Worm (Caenorhabditis elegans): Measurements from ENCODE around the gene C16C8.5.
A peak's percentile ranks its signal among the peaks of the same experiment; 100 is the strongest.

Gene C16C8.5

DNA sequence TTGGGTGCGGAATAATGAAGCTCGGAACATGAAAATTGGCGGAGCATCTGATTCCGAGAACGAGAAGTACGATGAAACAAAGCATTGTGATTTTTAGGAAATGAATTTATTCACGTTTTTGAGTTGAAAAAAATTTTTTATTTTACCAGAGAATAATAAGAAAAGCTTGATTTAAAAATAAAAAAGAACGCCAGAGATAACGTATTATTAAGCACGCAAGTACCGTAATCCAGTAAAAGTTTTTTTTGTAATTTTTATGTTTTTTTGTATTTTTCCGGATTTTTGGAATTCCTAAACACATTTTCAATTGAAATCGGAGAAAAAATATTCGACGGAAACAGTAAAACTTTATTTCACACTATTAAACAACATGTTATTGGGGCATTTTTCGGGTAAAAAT lies 2.0 kb downstream of the C16C8.5 start, which contains the start of gene C16C8.22:
Gene C16C8.22 (minus strand): TSS at position 101 of the 400 bp plus-strand sequence.
- TF ChIP-seq unc-120 (tag; optimal IDR thresholded peaks at IDR 0.05; ENCODE audit: poor library complexity, severe bottlenecking) (no peak), drap-1 (GFP tag; optimal IDR thresholded peaks at IDR 0.05) (no peak), nhr-12 (tag; optimal IDR thresholded peaks at IDR 0.05) (no peak), zip-8 (tag; optimal IDR thresholded peaks at IDR 0.05) (no peak), ceh-39 (tag; optimal IDR thresholded peaks at IDR 0.05) (no peak), lin-32 (GFP tag; optimal IDR thresholded peaks at IDR 0.05) (no peak), ces-1 (GFP tag; optimal IDR thresholded peaks at IDR 0.05) (no peak)

DNA sequence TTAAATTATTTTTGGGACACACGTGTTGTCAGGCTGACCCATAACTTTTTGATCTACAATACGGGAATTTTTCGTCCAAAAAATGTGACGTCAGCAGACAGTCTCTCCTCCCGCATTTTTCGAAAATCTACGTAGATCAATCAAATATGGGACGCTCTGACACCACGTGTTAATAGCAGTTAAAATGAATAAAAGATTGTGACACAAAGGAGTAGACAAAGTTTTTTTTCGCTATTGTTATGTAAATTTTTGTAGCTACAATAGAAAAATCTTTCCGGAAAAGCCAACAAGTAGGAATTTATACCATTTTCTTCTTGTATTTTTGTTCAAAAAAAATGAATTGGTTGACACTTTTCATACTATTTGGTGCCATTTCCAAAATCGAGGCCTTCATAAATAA lies 3.8 kb downstream of the C16C8.5 start, which contains the start of gene C16C8.27:
Gene C16C8.27 (plus strand): TSS at position 301 of the 400 bp plus-strand sequence.
- TF ChIP-seq nhr-28 (tag; optimal IDR thresholded peaks at IDR 0.05) (no peak), drap-1 (GFP tag; optimal IDR thresholded peaks at IDR 0.05) (no peak), M03D4.4 (tag; optimal IDR thresholded peaks at IDR 0.05) (no peak), ceh-43 (GFP tag; optimal IDR thresholded peaks at IDR 0.05) (no peak), mls-2 (tag; optimal IDR thresholded peaks at IDR 0.05) (no peak), unc-120 (tag; optimal IDR thresholded peaks at IDR 0.05; ENCODE audit: poor library complexity, severe bottlenecking) (no peak), unc-62 (GFP tag; optimal IDR thresholded peaks at IDR 0.05) (no peak), ceh-83 (GFP tag; optimal IDR thresholded peaks at IDR 0.05) (no peak), mab-5 (tag; optimal IDR thresholded peaks at IDR 0.05) (no peak), snpc-4 (tag; optimal IDR thresholded peaks at IDR 0.05) (no peak), ceh-39 (tag; optimal IDR thresholded peaks at IDR 0.05) (no peak), elt-3 (tag; optimal IDR thresholded peaks at IDR 0.05) (no peak), zip-8 (tag; optimal IDR thresholded peaks at IDR 0.05) (no peak), nhr-237 (tag; optimal IDR thresholded peaks at IDR 0.05) (no peak), sem-2 (GFP tag; optimal IDR thresholded peaks at IDR 0.05) (no peak), blmp-1 (tag; optimal IDR thresholded peaks at IDR 0.05) (no peak)

- TF ChIP-seq lin-13 (tag; optimal IDR thresholded peaks at IDR 0.05), result no peak
- no peak for TF ChIP-seq sem-2 (GFP tag; optimal IDR thresholded peaks at IDR 0.05)
- TF ChIP-seq nhr-28 (tag; optimal IDR thresholded peaks at IDR 0.05), result no peak
- no peak for TF ChIP-seq ceh-43 (GFP tag; optimal IDR thresholded peaks at IDR 0.05)
- TF ChIP-seq hlh-1 (tag; optimal IDR thresholded peaks at IDR 0.05), result no peak
- no peak for TF ChIP-seq ceh-83 (GFP tag; optimal IDR thresholded peaks at IDR 0.05)
- no peak for TF ChIP-seq pha-4 (tag; optimal IDR thresholded peaks at IDR 0.05)
- TF ChIP-seq lsy-2 (tag; optimal IDR thresholded peaks at IDR 0.05), result no peak
- TF ChIP-seq elt-1 (tag; optimal IDR thresholded peaks at IDR 0.05; ENCODE audit: borderline replicate concordance, insufficient read depth), result no peak
- no peak for TF ChIP-seq unc-120 (tag; optimal IDR thresholded peaks at IDR 0.05; ENCODE audit: poor library complexity, severe bottlenecking)
- no peak for TF ChIP-seq M03D4.4 (tag; optimal IDR thresholded peaks at IDR 0.05)
- TF ChIP-seq unc-62 (GFP tag; optimal IDR thresholded peaks at IDR 0.05), result no peak
- no peak for TF ChIP-seq lin-32 (GFP tag; optimal IDR thresholded peaks at IDR 0.05)
- TF ChIP-seq nhr-76 (tag; optimal IDR thresholded peaks at IDR 0.05), result no peak
- no peak for TF ChIP-seq sptf-1 (tag; optimal IDR thresholded peaks at IDR 0.05)
- TF ChIP-seq unc-39 (tag; optimal IDR thresholded peaks at IDR 0.05), result no peak
- TF ChIP-seq ceh-39 (tag; optimal IDR thresholded peaks at IDR 0.05), result no peak
- no peak for TF ChIP-seq blmp-1 (tag; optimal IDR thresholded peaks at IDR 0.05)
Observed at ce11 chrII:3440641-3440926, 4.6 kb downstream of the C16C8.5 start, which contains the start of gene C16C8.17. C16C8.17 (plus strand) TSS chrII:3440827.

ce11 chrII:3439842-3440640 lies 5.1 kb downstream of the C16C8.5 start:
- no peak for TF ChIP-seq tbx-8 (GFP tag; optimal IDR thresholded peaks at IDR 0.05)
- no peak for TF ChIP-seq lin-32 (GFP tag; optimal IDR thresholded peaks at IDR 0.05)
- TF ChIP-seq zip-8 (tag; optimal IDR thresholded peaks at IDR 0.05), result peak; percentile 64

DNA sequence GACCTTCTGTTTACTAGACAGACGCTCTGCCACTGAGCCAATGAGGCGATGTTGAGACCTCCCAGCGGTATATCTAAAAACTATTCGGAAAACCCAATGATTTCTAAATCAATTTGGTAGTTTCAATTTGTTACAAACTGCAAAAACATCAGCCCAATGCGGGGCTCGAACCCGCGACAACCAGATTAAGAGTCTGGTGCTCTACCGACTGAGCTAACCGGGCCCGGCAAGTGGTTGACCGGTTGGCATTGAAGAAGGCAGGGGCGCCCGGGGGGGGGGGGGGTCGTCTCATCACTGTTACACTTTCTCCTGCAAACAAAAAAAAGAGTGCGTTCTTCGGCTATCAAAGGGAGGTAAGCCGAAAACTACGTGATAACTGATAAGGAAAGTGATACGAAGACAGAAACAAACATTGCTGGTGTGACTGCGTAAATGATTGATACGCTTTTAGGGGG lies 5.9 kb downstream of the C16C8.5 start:
- TF ChIP-seq elt-3 (tag; optimal IDR thresholded peaks at IDR 0.05) (no peak), nhr-237 (tag; optimal IDR thresholded peaks at IDR 0.05) (no peak), ceh-39 (tag; optimal IDR thresholded peaks at IDR 0.05) (no peak), nhr-28 (tag; optimal IDR thresholded peaks at IDR 0.05) (no peak), nhr-76 (tag; optimal IDR thresholded peaks at IDR 0.05) (no peak), ztf-11 (tag; optimal IDR thresholded peaks at IDR 0.05) (no peak), ham-2 (GFP tag; optimal IDR thresholded peaks at IDR 0.05) (peak; percentile 68), bed-3 (GFP tag; optimal IDR thresholded peaks at IDR 0.05) (peak; percentile 33), M03D4.4 (tag; optimal IDR thresholded peaks at IDR 0.05) (peak; percentile 76), sptf-1 (tag; optimal IDR thresholded peaks at IDR 0.05) (peak; percentile 71), nhr-12 (tag; optimal IDR thresholded peaks at IDR 0.05) (no peak), hlh-1 (tag; optimal IDR thresholded peaks at IDR 0.05) (no peak), lin-32 (GFP tag; optimal IDR thresholded peaks at IDR 0.05) (peak; percentile 65), drap-1 (GFP tag; optimal IDR thresholded peaks at IDR 0.05) (peak; percentile 68), unc-120 (tag; optimal IDR thresholded peaks at IDR 0.05; ENCODE audit: poor library complexity, severe bottlenecking) (peak; percentile 37), pha-4 (tag; optimal IDR thresholded peaks at IDR 0.05) (no peak), cnd-1 (tag; optimal IDR thresholded peaks at IDR 0.05) (peak; percentile 66), zip-8 (tag; optimal IDR thresholded peaks at IDR 0.05) (no peak), mls-2 (tag; optimal IDR thresholded peaks at IDR 0.05) (peak; percentile 64), nhr-2 (tag; optimal IDR thresholded peaks at IDR 0.05) (no peak), tbx-8 (GFP tag; optimal IDR thresholded peaks at IDR 0.05) (no peak), unc-62 (GFP tag; optimal IDR thresholded peaks at IDR 0.05) (no peak), lsy-2 (tag; optimal IDR thresholded peaks at IDR 0.05) (no peak), blmp-1 (tag; optimal IDR thresholded peaks at IDR 0.05) (no peak), unc-39 (tag; optimal IDR thresholded peaks at IDR 0.05) (no peak), mab-5 (tag; optimal IDR thresholded peaks at IDR 0.05) (no peak), flh-1 (GFP tag; optimal IDR thresholded peaks at IDR 0.05) (peak; percentile 24), lin-13 (tag; optimal IDR thresholded peaks at IDR 0.05) (no peak), mep-1 (tag; optimal IDR thresholded peaks at IDR 0.05) (no peak), sem-2 (GFP tag; optimal IDR thresholded peaks at IDR 0.05) (peak; percentile 55), snpc-4 (tag; optimal IDR thresholded peaks at IDR 0.05) (no peak), ceh-43 (GFP tag; optimal IDR thresholded peaks at IDR 0.05) (no peak), ces-1 (GFP tag; optimal IDR thresholded peaks at IDR 0.05) (no peak)

Measured in whole organism, mixed stage, embryonic.